Fruit fly (Drosophila melanogaster) whole organism, embryonic: ENCODE measurements around the gene Fie.
A peak's percentile ranks its signal among the peaks of the same experiment; 100 is the strongest.

Experiments
- CG10147 ChIP-seq: fragments of 200-800 bp; sonication (Bioruptor generic); optimal IDR thresholded peaks from 2 replicates; lab custom pipeline; 2019; ENCODE audit warnings: missing biosample characterization, mild to moderate bottlenecking, missing genetic modification characterization, moderate library complexity
- CG10274 ChIP-seq: fragments of 200-800 bp; sonication (Bioruptor generic); optimal IDR thresholded peaks from 3 replicates; lab custom pipeline; 2017; ENCODE audit warnings: missing biosample characterization, mild to moderate bottlenecking, missing genetic modification characterization
- CG12219 ChIP-seq: fragments of 200-800 bp; sonication (Bioruptor generic); optimal IDR thresholded peaks from 3 replicates; lab custom pipeline; 2018; ENCODE audit warnings: missing biosample characterization, mild to moderate bottlenecking, missing genetic modification characterization
- CG12769 ChIP-seq: fragments of 200-800 bp; sonication (Bioruptor generic); optimal IDR thresholded peaks from 2 replicates; lab custom pipeline; 2019; ENCODE audit warnings: missing biosample characterization, mild to moderate bottlenecking, missing genetic modification characterization, moderate library complexity
- CG13775 ChIP-seq: fragments of 200-800 bp; sonication (Bioruptor generic); optimal IDR thresholded peaks from 3 replicates; lab custom pipeline; 2017; ENCODE audit warnings: missing biosample characterization, mild to moderate bottlenecking, missing genetic modification characterization
- CG14710 ChIP-seq: fragments of 200-800 bp; sonication (Bioruptor generic); optimal IDR thresholded peaks from 3 replicates; lab custom pipeline; 2019; ENCODE audit warnings: missing biosample characterization, mild to moderate bottlenecking, missing genetic modification characterization, moderate library complexity
- CG15601 ChIP-seq: fragments of 200-800 bp; sonication (Bioruptor generic); optimal IDR thresholded peaks from 3 replicates; lab custom pipeline; 2019; ENCODE audit warnings: missing biosample characterization, mild to moderate bottlenecking, missing genetic modification characterization, moderate library complexity
- CG1647 ChIP-seq: fragments of 200-800 bp; sonication (Bioruptor generic); optimal IDR thresholded peaks from 3 replicates; lab custom pipeline; 2016; ENCODE audit warnings: missing biosample characterization, missing genetic modification characterization
- CG17829 ChIP-seq: fragments of 200-800 bp; optimal IDR thresholded peaks from 2 replicates; lab custom pipeline; 2019; ENCODE audit warnings: missing biosample characterization, mild to moderate bottlenecking, missing genetic modification characterization, moderate library complexity
- CG18262 ChIP-seq: fragments of 200-800 bp; optimal IDR thresholded peaks from 3 replicates; lab custom pipeline; 2019; ENCODE audit warnings: missing biosample characterization, mild to moderate bottlenecking, missing genetic modification characterization, moderate library complexity
- CG2712 ChIP-seq: fragments of 200-800 bp; optimal IDR thresholded peaks from 3 replicates; lab custom pipeline; 2019; ENCODE audit warnings: missing biosample characterization, mild to moderate bottlenecking, missing genetic modification characterization, moderate library complexity
- CG32532 ChIP-seq: fragments of 200-800 bp; sonication (Bioruptor generic); IDR thresholded peaks from 2 replicates; pipeline ENCODE4 v1.3.6; 2022; ENCODE audit warnings: missing biosample characterization, missing genetic modification characterization
- CG4820 ChIP-seq: fragments of 200-800 bp; sonication (Bioruptor generic); optimal IDR thresholded peaks from 3 replicates; lab custom pipeline; 2016; ENCODE audit warnings: missing biosample characterization, missing genetic modification characterization
- CG7786 ChIP-seq: fragments of 200-800 bp; sonication (Bioruptor generic); optimal IDR thresholded peaks from 2 replicates; lab custom pipeline; 2016; ENCODE audit warnings: missing biosample characterization, missing genetic modification characterization
- CG9727 ChIP-seq: fragments of 200-800 bp; sonication (Bioruptor generic); optimal IDR thresholded peaks from 3 replicates; lab custom pipeline; 2017; ENCODE audit warnings: missing biosample characterization, mild to moderate bottlenecking, missing genetic modification characterization
- CG9817 ChIP-seq: fragments of 200-800 bp; sonication (Bioruptor generic); optimal IDR thresholded peaks from 2 replicates; lab custom pipeline; 2018; ENCODE audit warnings: missing biosample characterization, mild to moderate bottlenecking, missing genetic modification characterization, moderate library complexity
- D ChIP-seq, 2 experiments: fragments of 200-800 bp in 1 of 2; fragments of >200 bp in 1 of 2; sonication (Bioruptor generic) in 1 of 2; optimal IDR thresholded peaks; 2 replicates in 1 of 2; 3 replicates in 1 of 2; lab custom pipeline; 2017; ENCODE audit warnings: mild to moderate bottlenecking in 1 of 2, missing biosample characterization in 1 of 2, missing genetic modification characterization in 1 of 2, missing genetic modification reagents in 1 of 2
- Doc3 ChIP-seq: fragments of 200-800 bp; sonication (Bioruptor generic); IDR thresholded peaks from 3 replicates; pipeline ENCODE4 v1.3.6; 2022; ENCODE audit warnings: missing biosample characterization, missing genetic modification characterization; ENCODE audit not compliant: partially characterized antibody
- Ets65A ChIP-seq: fragments of 200-800 bp; sonication (Bioruptor generic); peaks from one replicate; lab custom pipeline; 2016; ENCODE audit warnings: missing biosample characterization, missing genetic modification characterization
- Gug ChIP-seq: fragments of 200-800 bp; sonication (Bioruptor generic); IDR thresholded peaks from 4 replicates; pipeline ENCODE4 v1.3.6; 2022; ENCODE audit warnings: missing biosample characterization, missing genetic modification characterization
- H2.0 ChIP-seq: fragments of 200-800 bp; sonication (Bioruptor generic); IDR thresholded peaks from 2 replicates; pipeline ENCODE4 v1.3.6; 2022; ENCODE audit warnings: missing biosample characterization, missing genetic modification characterization
- Hey ChIP-seq: fragments of 200-800 bp; sonication (Bioruptor generic); optimal IDR thresholded peaks from 3 replicates; lab custom pipeline; 2018; ENCODE audit warnings: missing biosample characterization, mild to moderate bottlenecking, missing genetic modification characterization
- MTF-1 ChIP-seq: fragments of 200-800 bp; sonication (Bioruptor generic); optimal IDR thresholded peaks from 2 replicates; lab custom pipeline; 2018; ENCODE audit warnings: missing biosample characterization, mild to moderate bottlenecking, missing genetic modification characterization, borderline replicate concordance
- Med ChIP-seq: fragments of 200-800 bp; sonication (Bioruptor generic); peaks from one replicate; lab custom pipeline; 2016; ENCODE audit warnings: missing biosample characterization, missing genetic modification characterization, mild to moderate bottlenecking, inconsistent platforms, moderate library complexity
- NC2α ChIP-seq: fragments of 200-800 bp; sonication (Bioruptor generic); optimal IDR thresholded peaks from 2 replicates; lab custom pipeline; 2016; ENCODE audit warnings: missing biosample characterization, missing genetic modification characterization
- NC2β ChIP-seq: fragments of 200-800 bp; sonication (Bioruptor generic); optimal IDR thresholded peaks from 2 replicates; lab custom pipeline; 2016; ENCODE audit warnings: missing biosample characterization, missing genetic modification characterization
- Rfx ChIP-seq: fragments of 200-800 bp; sonication (Bioruptor generic); IDR thresholded peaks from 2 replicates; pipeline ENCODE4 v1.3.6; 2022; ENCODE audit warnings: missing biosample characterization, missing genetic modification characterization
- Side ChIP-seq: fragments of 200-800 bp; sonication (Bioruptor generic); optimal IDR thresholded peaks from 2 replicates; lab custom pipeline; 2016; ENCODE audit warnings: missing biosample characterization, missing genetic modification characterization
- Ssrp ChIP-seq: fragments of 200-800 bp; sonication (Bioruptor generic); optimal IDR thresholded peaks from 2 replicates; lab custom pipeline; 2018; ENCODE audit warnings: missing biosample characterization, mild to moderate bottlenecking, missing genetic modification characterization, moderate library complexity
- Xbp1 ChIP-seq: fragments of 200-800 bp; sonication (Bioruptor generic); optimal IDR thresholded peaks from 3 replicates; lab custom pipeline; 2016; ENCODE audit warnings: missing biosample characterization, mild to moderate bottlenecking, missing genetic modification characterization
- Xrp1 ChIP-seq: fragments of 200-800 bp; sonication (Bioruptor generic); IDR thresholded peaks from 2 replicates; pipeline ENCODE4 v1.3.6; 2022; ENCODE audit warnings: missing biosample characterization, missing genetic modification characterization
- bsh ChIP-seq, 2 experiments: fragments of 200-800 bp; sonication (Bioruptor generic); optimal IDR thresholded peaks; 2 replicates each; lab custom pipeline; 2017 to 2018; ENCODE audit warnings: mild to moderate bottlenecking in 2 of 2, missing biosample characterization in 2 of 2, missing genetic modification characterization in 2 of 2, moderate library complexity in 1 of 2
- chif ChIP-seq, 2 experiments: fragments of 200-800 bp; sonication (Bioruptor generic); optimal IDR thresholded peaks; 3 replicates each; lab custom pipeline; 2016; ENCODE audit warnings: missing biosample characterization in 2 of 2, missing genetic modification characterization in 2 of 2
- disco-r ChIP-seq: fragments of 200-800 bp; sonication (Bioruptor generic); optimal IDR thresholded peaks from 2 replicates; lab custom pipeline; 2016; ENCODE audit warnings: missing biosample characterization, missing genetic modification characterization
- en ChIP-seq: fragments of 200-800 bp; sonication (Bioruptor generic); optimal IDR thresholded peaks from 2 replicates; lab custom pipeline; 2016; ENCODE audit warnings: missing biosample characterization, missing genetic modification characterization
- eve ChIP-seq, 2 experiments: fragments of >200 bp; optimal IDR thresholded peaks; 2 replicates each; lab custom pipeline; 2017; ENCODE audit warnings: missing biosample characterization in 2 of 2, missing genetic modification characterization in 2 of 2
- gem ChIP-seq: fragments of 200-800 bp; sonication (Bioruptor generic); optimal IDR thresholded peaks from 2 replicates; lab custom pipeline; 2019; ENCODE audit warnings: missing biosample characterization, mild to moderate bottlenecking, missing genetic modification characterization, moderate library complexity
- gro ChIP-seq: fragments of 200-800 bp; sonication (Bioruptor generic); optimal IDR thresholded peaks from 2 replicates; lab custom pipeline; 2016; ENCODE audit warnings: missing biosample characterization, missing genetic modification characterization
- lola ChIP-seq, 3 experiments: fragments of >200 bp in 2 of 3; fragments of 200-800 bp in 1 of 3; sonication (Bioruptor generic) in 1 of 3; optimal IDR thresholded peaks; 2 replicates each; lab custom pipeline; 2017 to 2019; ENCODE audit warnings: missing biosample characterization in 3 of 3, missing genetic modification characterization in 3 of 3, mild to moderate bottlenecking in 1 of 3, moderate library complexity in 1 of 3
- mirr ChIP-seq: fragments of 200-800 bp; sonication (Bioruptor generic); optimal IDR thresholded peaks from 3 replicates; lab custom pipeline; 2018; ENCODE audit warnings: missing biosample characterization, mild to moderate bottlenecking, missing genetic modification characterization
- phol ChIP-seq: fragments of 200-800 bp; sonication (Bioruptor generic); optimal IDR thresholded peaks from 3 replicates; lab custom pipeline; 2018; ENCODE audit warnings: missing biosample characterization, mild to moderate bottlenecking, missing genetic modification characterization, moderate library complexity
- pnt ChIP-seq: fragments of 200-800 bp; sonication (Bioruptor generic); optimal IDR thresholded peaks from 3 replicates; lab custom pipeline; 2016; ENCODE audit warnings: missing biosample characterization, missing genetic modification characterization
- rib ChIP-seq: fragments of 200-800 bp; sonication (Bioruptor generic); IDR thresholded peaks from 2 replicates; pipeline ENCODE4 v1.3.6; 2022; ENCODE audit warnings: missing biosample characterization, missing genetic modification characterization
- salm ChIP-seq: fragments of 200-800 bp; sonication (Bioruptor generic); optimal IDR thresholded peaks from 2 replicates; lab custom pipeline; 2018; ENCODE audit warnings: missing biosample characterization, mild to moderate bottlenecking, missing genetic modification characterization
- sc ChIP-seq, 3 experiments: fragments of >200 bp in 2 of 3; fragments of 200-800 bp in 1 of 3; sonication (Bioruptor generic) in 1 of 3; optimal IDR thresholded peaks; 2 replicates in 2 of 3; 3 replicates in 1 of 3; lab custom pipeline; 2017; ENCODE audit warnings: mild to moderate bottlenecking in 1 of 3, missing biosample characterization in 1 of 3, missing genetic modification characterization in 1 of 3, missing genetic modification reagents in 1 of 3
- trem ChIP-seq: fragments of 200-800 bp; optimal IDR thresholded peaks from 3 replicates; lab custom pipeline; 2019; ENCODE audit warnings: missing biosample characterization, mild to moderate bottlenecking, missing genetic modification characterization, moderate library complexity
- twi ChIP-seq: fragments of 200-800 bp; optimal IDR thresholded peaks from 2 replicates; lab custom pipeline; 2019; ENCODE audit warnings: missing biosample characterization, mild to moderate bottlenecking, missing genetic modification characterization, moderate library complexity
- zf30C ChIP-seq: fragments of 200-800 bp; sonication (Bioruptor generic); optimal IDR thresholded peaks from 3 replicates; lab custom pipeline; 2018; ENCODE audit warnings: missing biosample characterization, mild to moderate bottlenecking, missing genetic modification characterization
- zfh1 ChIP-seq: fragments of 200-800 bp; sonication (Bioruptor generic); IDR thresholded peaks from 3 replicates; pipeline ENCODE4 v1.3.6; 2022; ENCODE audit warnings: missing biosample characterization, missing genetic modification characterization

Gene Fie

DNA sequence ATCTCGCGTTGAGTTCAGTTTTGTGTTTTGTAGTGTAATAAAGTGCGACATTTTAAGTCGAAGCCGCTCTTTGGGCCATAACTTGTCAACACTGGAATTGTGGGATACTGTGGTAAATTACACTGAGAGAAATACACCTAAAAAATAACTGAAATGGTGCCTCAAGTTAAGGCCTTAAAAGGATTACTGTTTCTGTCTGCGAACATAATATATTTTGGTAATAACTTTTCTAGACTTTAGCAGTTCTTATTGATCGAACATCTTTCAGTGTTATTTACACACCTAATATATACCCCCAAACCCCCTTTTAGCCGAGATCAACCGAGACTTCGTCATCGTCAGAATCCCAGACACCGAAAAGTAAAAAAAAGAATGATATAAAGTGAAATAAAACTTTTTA, 40.5 kb upstream of the Fie start (continued):
- TF ChIP-seq CG18262 = peak; percentile 68
- no peak for TF ChIP-seq MTF-1 (GFP tag; lab: Kevin White, UChicago)
- TF ChIP-seq bsh (GFP tag; optimal IDR thresholded peaks at IDR 0.05; lab: Kevin White, UChicago) = peak in 1 of 2 experiments; percentile 76
- no peak for TF ChIP-seq CG10274 (GFP tag; lab: Kevin White, UChicago)
- no peak for TF ChIP-seq H2.0 (GFP tag; lab: Robert Waterston, UW)
- TF ChIP-seq Doc3 (GFP tag; lab: Robert Waterston, UW) = no peak
- peak; percentile 52 for TF ChIP-seq phol (tag; lab: Kevin White, UChicago)
- no peak for TF ChIP-seq CG9817
- peak; percentile 69; the same call in 1 of the 2 replicates for TF ChIP-seq Xrp1 (GFP tag; lab: Robert Waterston, UW)
- TF ChIP-seq rib (GFP tag; lab: Robert Waterston, UW) = no peak
- TF ChIP-seq Hey (tag; lab: Kevin White, UChicago) = no peak
- TF ChIP-seq CG17829 (tag; lab: Kevin White, UChicago) = peak; percentile 44
- peak; percentile 2 for TF ChIP-seq CG1647 (GFP tag; lab: Kevin White, UChicago)
- TF ChIP-seq CG13775 (GFP tag; lab: Kevin White, UChicago) = peak; percentile 10
- no peak for TF ChIP-seq gro
- no peak for TF ChIP-seq Ets65A
- peak; percentile 37; the same call in 1 of the 2 replicates for TF ChIP-seq Rfx
- peak in 1 of 3 experiments; percentile 59 for TF ChIP-seq lola (GFP tag; optimal IDR thresholded peaks at IDR 0.05; lab: Kevin White, UChicago)
- peak; percentile 34 for TF ChIP-seq CG4820 (GFP tag; lab: Kevin White, UChicago)
- TF ChIP-seq Side (GFP tag; lab: Kevin White, UChicago) = no peak
- peak; percentile 43 for TF ChIP-seq CG15601 (tag; lab: Kevin White, UChicago)
- peak; percentile 74 for TF ChIP-seq CG2712 (tag; lab: Kevin White, UChicago)
- TF ChIP-seq D (optimal IDR thresholded peaks at IDR 0.05; lab: Kevin White, UChicago) = no peak
- TF ChIP-seq D (GFP tag; optimal IDR thresholded peaks at IDR 0.05; lab: Kevin White, UChicago) = peak; percentile 46
- TF ChIP-seq salm = no peak
- no peak for TF ChIP-seq disco-r (GFP tag; lab: Kevin White, UChicago)
- peak; percentile 9 for TF ChIP-seq twi (tag; lab: Kevin White, UChicago)
- no peak for TF ChIP-seq NC2α (GFP tag; lab: Kevin White, UChicago)
- no peak for TF ChIP-seq sc (optimal IDR thresholded peaks at IDR 0.05; lab: Kevin White, UChicago)
- TF ChIP-seq sc (GFP tag; optimal IDR thresholded peaks at IDR 0.05; lab: Kevin White, UChicago) = peak; percentile 1
- TF ChIP-seq CG9727 (GFP tag; lab: Kevin White, UChicago) = peak; percentile 41
- TF ChIP-seq mirr (GFP tag; lab: Kevin White, UChicago) = no peak
- peak; percentile 20 for TF ChIP-seq en (GFP tag; lab: Kevin White, UChicago)
- TF ChIP-seq Gug = 0 out of 4 replicates have a peak, but pooled peaks have one; percentile 11
- TF ChIP-seq CG7786 (GFP tag; lab: Kevin White, UChicago) = no peak
- peak; percentile 45 for TF ChIP-seq Ssrp (tag; lab: Kevin White, UChicago)
- TF ChIP-seq Xbp1 = peak; percentile 45
- peak; percentile 87 for TF ChIP-seq Med (GFP tag; lab: Kevin White, UChicago)
- TF ChIP-seq CG12769 (tag; lab: Kevin White, UChicago) = peak; percentile 53
- peak; percentile 60; the same call in 1 of the 3 replicates for TF ChIP-seq zfh1 (GFP tag; lab: Robert Waterston, UW)
- peak; percentile 20 for TF ChIP-seq pnt (GFP tag; lab: Kevin White, UChicago)
- TF ChIP-seq CG10147 (GFP tag; lab: Kevin White, UChicago) = peak; percentile 29
- TF ChIP-seq chif (GFP tag; optimal IDR thresholded peaks at IDR 0.05; lab: Kevin White, UChicago) = peak in 1 of 2 experiments; percentile 45
- peak; percentile 9 for TF ChIP-seq trem
- TF ChIP-seq eve (GFP tag; optimal IDR thresholded peaks at IDR 0.05; lab: Kevin White, UChicago) = peak in 1 of 2 experiments; percentile 80
- TF ChIP-seq CG32532 (GFP tag; lab: Robert Waterston, UW) = peak; percentile 28; the same call in 1 of the 2 replicates
- TF ChIP-seq CG14710 (tag; lab: Kevin White, UChicago) = peak; percentile 40
- peak; percentile 27 for TF ChIP-seq CG12219
- peak; percentile 13 for TF ChIP-seq NC2β (GFP tag; lab: Kevin White, UChicago)
- peak; percentile 68 for TF ChIP-seq gem (tag; lab: Kevin White, UChicago)
- peak; percentile 15 for TF ChIP-seq zf30C (GFP tag; lab: Kevin White, UChicago)
